Worm (Caenorhabditis elegans): ENCODE data around the gene F59F5.3.

The F59F5.3 gene

DNA sequence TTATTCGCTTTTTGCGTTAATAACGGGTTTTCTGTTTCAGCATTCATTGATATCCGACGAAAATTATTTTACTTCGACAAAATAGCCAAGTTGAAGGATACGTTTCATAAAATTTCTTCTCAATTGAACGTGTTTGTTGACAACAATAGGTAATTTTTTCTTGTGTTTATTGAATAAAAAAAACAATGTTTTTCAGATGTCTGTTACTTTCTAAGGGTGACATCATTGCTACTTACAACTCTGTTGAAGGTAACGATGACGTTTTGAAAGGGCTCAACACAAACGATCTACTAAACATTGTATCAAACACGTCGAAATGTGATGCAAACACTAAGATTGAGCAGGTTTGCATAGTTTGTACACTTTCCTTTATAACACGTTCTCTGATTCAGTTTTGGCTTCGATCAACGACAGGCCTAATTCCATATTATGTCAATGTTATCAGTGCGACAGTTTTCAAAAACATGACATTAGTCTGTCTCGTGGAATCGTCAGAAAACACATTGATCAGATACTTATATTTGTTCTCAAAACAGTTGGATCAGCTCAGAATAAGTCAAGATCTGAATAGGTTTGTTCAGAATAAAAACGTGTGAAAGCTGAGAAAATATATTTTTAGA, 7.5 kb downstream of the F59F5.3 start:
- TF ChIP-seq zip-4 (GFP tag; optimal IDR thresholded peaks at IDR 0.05) (no peak), swsn-7 (tag; optimal IDR thresholded peaks at IDR 0.05) (no peak), rnt-1 (tag; optimal IDR thresholded peaks at IDR 0.05) (no peak), ceh-82 (tag; optimal IDR thresholded peaks at IDR 0.05) (no peak), ama-1 (optimal IDR thresholded peaks at IDR 0.05) (no peak), efl-1 (optimal IDR thresholded peaks at IDR 0.05) (no peak), efl-1 (GFP tag; optimal IDR thresholded peaks at IDR 0.05 in 1 of 2) (peak in 1 of 2 experiments; percentile 62), lin-15B (tag; optimal IDR thresholded peaks at IDR 0.05) (no peak), elt-2 (tag; optimal IDR thresholded peaks at IDR 0.05) (peak; percentile 2), zag-1 (tag; optimal IDR thresholded peaks at IDR 0.05) (no peak), hlh-17 (GFP tag; optimal IDR thresholded peaks at IDR 0.05; ENCODE audit: borderline replicate concordance) (no peak)

DNA sequence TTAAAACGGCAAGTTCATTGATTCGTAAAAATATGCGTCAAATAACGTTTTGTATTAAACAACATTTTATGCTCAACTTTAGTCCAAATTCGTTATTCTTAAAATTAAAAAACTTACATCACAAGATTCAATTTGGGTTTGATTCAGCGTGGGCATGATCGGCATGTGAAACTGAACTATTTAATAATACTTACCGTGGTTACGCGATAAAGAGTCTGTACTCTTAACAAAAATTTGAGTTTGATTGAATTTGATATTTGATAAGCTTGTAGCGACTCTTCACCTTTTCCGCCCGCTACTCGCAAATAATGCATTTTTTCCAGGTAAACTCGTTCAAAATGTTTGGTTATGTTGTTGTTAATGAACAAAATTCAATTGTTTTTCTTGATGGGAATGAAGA, 8.8 kb downstream of the F59F5.3 start, which contains the start of gene glo-3:
Gene glo-3 (plus strand): TSS at position 253 of the 400 bp plus-strand sequence.
- TF ChIP-seq dpl-1 (GFP tag; optimal IDR thresholded peaks at IDR 0.05), result no peak
- TF ChIP-seq elt-2 (tag; optimal IDR thresholded peaks at IDR 0.05), result peak; percentile 60

DNA sequence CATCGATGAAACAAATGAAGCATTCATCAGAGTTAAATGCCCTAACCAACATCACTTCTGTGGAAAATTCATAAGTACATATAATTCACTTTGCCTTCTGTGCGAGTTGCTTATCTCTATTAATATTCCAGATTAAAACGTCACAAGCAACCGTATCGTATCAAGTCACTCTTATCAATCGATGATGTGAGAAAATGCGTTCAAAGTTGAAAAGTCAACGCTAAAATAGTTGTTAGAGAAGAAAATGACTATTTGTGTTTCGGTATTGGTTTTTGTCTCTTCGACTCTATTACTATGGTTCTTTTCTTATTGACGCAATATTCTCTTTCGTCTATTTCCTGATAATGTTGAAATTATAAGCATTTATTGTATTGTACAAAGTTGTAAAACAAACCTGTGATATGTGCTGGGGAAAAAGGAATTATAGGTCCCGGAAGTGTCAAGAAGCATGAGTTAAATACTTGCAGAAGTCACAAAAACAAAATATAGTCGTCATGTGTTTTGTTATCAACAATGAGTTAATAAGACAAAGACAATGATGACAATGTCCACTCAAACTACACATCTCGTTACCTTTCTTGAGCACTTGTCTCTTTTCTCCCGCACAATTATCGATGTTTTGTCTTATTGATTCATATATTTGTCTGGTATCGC, 9.9 kb downstream of the F59F5.3 start:
- TF ChIP-seq nhr-71 (tag; optimal IDR thresholded peaks at IDR 0.05) (peak; percentile 15), isw-1 (GFP tag; IDR thresholded peaks at IDR 0.05) (no peak), elt-3 (tag; optimal IDR thresholded peaks at IDR 0.05) (no peak), elt-2 (tag; optimal IDR thresholded peaks at IDR 0.05) (peak; percentile 93), F16B12.6 (tag; optimal IDR thresholded peaks at IDR 0.05) (no peak), lin-35 (GFP tag; optimal IDR thresholded peaks at IDR 0.05) (peak in 1 of 2 experiments; percentile 38), mep-1 (tag; optimal IDR thresholded peaks at IDR 0.05) (no peak), unc-130 (tag; optimal IDR thresholded peaks at IDR 0.05) (no peak), nhr-19 (GFP tag; conservative IDR thresholded peaks at IDR 0.05) (no peak), xbp-1 (tag; optimal IDR thresholded peaks at IDR 0.05) (no peak), nhr-20 (tag; optimal IDR thresholded peaks at IDR 0.05) (peak; percentile 18), egl-13 (tag; optimal IDR thresholded peaks at IDR 0.05) (peak; percentile 26), nhr-76 (tag; optimal IDR thresholded peaks at IDR 0.05) (no peak)

DNA sequence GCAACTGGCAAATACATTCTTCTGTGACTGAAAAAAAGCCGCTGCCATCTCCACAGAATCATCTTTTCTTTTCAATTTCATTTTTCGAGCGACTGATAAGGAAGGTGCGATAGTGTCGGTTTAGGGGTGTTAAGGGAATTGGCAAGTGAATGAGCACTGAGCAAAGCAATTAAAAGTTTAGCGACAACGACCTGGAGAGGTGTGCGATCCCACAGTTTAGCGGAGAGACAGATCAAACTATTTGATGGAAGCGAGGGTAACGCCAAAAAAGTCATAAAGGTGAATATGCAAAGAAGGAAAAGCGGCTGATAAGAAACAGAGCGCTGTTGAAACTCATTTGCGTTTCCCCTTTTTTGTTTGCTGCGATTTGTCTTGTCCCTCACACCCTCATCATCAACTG, 13.2 kb downstream of the F59F5.3 start, which contains the start of the genes F14F3.5 and slcf-1:
Gene F14F3.5 (minus strand): TSS at position 234 of the 400 bp plus-strand sequence.
Gene slcf-1 (plus strand): TSS at position 302 of the 400 bp plus-strand sequence.
- TF ChIP-seq nhr-11 (tag; optimal IDR thresholded peaks at IDR 0.05) (no peak), elt-2 (tag; optimal IDR thresholded peaks at IDR 0.05) (peak; percentile 75)

DNA sequence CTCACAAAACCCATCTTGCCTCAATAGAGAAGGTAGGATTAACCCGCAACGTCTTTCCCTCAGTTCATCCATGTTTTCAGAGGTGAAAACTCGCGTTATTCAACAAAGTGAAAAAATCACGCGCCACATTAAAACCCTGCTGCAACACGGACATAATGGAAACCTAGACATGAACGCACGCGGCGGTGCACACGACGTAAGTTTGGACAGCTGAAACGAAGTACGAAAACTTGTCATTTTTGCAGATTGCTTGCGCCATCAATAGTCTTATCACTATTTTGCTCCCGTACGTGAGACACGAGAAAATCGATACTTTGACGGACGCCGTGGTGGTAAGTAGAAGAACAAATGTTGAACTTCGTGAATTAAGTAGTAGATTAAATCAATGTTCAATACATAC, 14.8 kb downstream of the F59F5.3 start:
- TF ChIP-seq unc-30 (tag; optimal IDR thresholded peaks at IDR 0.05), result no peak
- peak in 1 of 2 experiments; percentile 10 for TF ChIP-seq mdl-1 (tag; optimal IDR thresholded peaks at IDR 0.05)
- no peak for TF ChIP-seq ztf-11 (tag; optimal IDR thresholded peaks at IDR 0.05)
- TF ChIP-seq elt-2 (tag; optimal IDR thresholded peaks at IDR 0.05), result peak; percentile 39
- TF ChIP-seq nhr-71 (tag; optimal IDR thresholded peaks at IDR 0.05), result no peak
- no peak for TF ChIP-seq sup-37 (GFP tag; optimal IDR thresholded peaks at IDR 0.05)

DNA sequence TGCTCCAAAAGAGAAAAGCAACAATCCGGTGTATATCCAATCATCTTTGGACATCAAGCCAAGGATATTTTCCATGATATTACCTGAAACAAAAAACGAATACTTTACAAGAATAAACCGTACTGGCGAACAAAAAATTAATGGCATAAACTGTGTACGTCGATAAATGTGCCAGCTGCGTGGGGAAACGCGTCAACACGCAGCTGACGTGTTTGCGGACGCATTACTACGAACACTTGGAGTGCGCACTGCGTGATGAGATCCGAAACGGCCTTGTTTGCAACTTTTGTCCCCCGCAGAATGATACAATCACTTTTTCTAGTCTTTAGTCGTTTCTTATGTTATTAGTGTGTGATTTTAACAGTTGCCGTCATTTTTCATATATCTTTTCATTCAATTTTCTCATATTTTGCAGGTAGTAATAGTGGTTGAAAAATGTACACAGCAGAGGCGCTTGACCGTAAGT, 17.7 kb downstream of the F59F5.3 start, which contains the start of the genes mboa-7 and git-1:
Gene mboa-7 (minus strand): TSS at position 83 of the 466 bp plus-strand sequence.
Gene git-1 (plus strand): TSS at position 416 of the 466 bp plus-strand sequence.
- TF ChIP-seq nhr-47 (tag; optimal IDR thresholded peaks at IDR 0.05), result peak; percentile 63
- no peak for TF ChIP-seq hlh-4 (tag; optimal IDR thresholded peaks at IDR 0.05)
- TF ChIP-seq ceh-63 (GFP tag; optimal IDR thresholded peaks at IDR 0.05), result no peak
- TF ChIP-seq C16A3.4 (tag; optimal IDR thresholded peaks at IDR 0.05), result peak; percentile 71
- no peak for TF ChIP-seq unc-98 (GFP tag; IDR thresholded peaks at IDR 0.05)
- no peak for TF ChIP-seq pag-3 (tag; optimal IDR thresholded peaks at IDR 0.05; ENCODE audit: borderline replicate concordance, insufficient read depth)
- TF ChIP-seq pax-3 (tag; optimal IDR thresholded peaks at IDR 0.05), result peak; percentile 3
- no peak for TF ChIP-seq C04F5.9 (tag; optimal IDR thresholded peaks at IDR 0.05)
- no peak for TF ChIP-seq sptf-1 (tag; optimal IDR thresholded peaks at IDR 0.05)
- TF ChIP-seq fkh-4 (tag; optimal IDR thresholded peaks at IDR 0.05; ENCODE audit: borderline replicate concordance), result no peak
- TF ChIP-seq irx-1 (tag; optimal IDR thresholded peaks at IDR 0.05), result no peak
- peak; percentile 55 for TF ChIP-seq mep-1 (tag; optimal IDR thresholded peaks at IDR 0.05)
- no peak for TF ChIP-seq lin-39 (tag; optimal IDR thresholded peaks at IDR 0.05)
- TF ChIP-seq ztf-4 (tag; optimal IDR thresholded peaks at IDR 0.05), result no peak
